Worm (Caenorhabditis elegans): ENCODE measurements around the gene T19C9.8.

DNA sequence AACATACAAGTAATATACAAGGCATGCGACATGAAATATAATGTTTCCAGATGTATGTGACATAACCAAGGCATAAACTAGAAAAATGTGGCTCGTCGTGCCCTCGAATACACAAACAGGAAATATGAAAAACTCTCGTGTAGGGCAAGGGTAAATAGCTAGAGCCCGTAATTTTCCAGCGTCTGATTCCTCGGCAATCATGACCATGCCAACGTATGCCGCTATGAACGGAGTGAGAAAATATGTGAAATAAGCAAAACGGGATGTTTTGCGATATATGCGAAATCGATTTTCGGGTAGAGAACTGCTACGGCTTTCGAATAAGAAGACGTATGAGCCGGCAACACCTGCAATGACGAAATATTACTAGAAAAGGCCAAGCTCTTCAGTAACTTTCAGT is 13.5 kb upstream of the T19C9.8 start, which contains the start of gene scl-25:
- TF ChIP-seq F22D6.2 (tag; optimal IDR thresholded peaks at IDR 0.05), result no peak
- no peak for TF ChIP-seq ceh-79 (tag; optimal IDR thresholded peaks at IDR 0.05)
- no peak for TF ChIP-seq sdz-38 (tag; optimal IDR thresholded peaks at IDR 0.05)
- no peak for TF ChIP-seq ceh-27 (GFP tag; optimal IDR thresholded peaks at IDR 0.05)
- no peak for TF ChIP-seq efl-1 (GFP tag; optimal IDR thresholded peaks at IDR 0.05)
- no peak for TF ChIP-seq ama-1 (optimal IDR thresholded peaks at IDR 0.05)
- TF ChIP-seq ama-1 (GFP tag; optimal IDR thresholded peaks at IDR 0.05), result no peak
- no peak for TF ChIP-seq snpc-4 (GFP tag; optimal IDR thresholded peaks at IDR 0.05)
- TF ChIP-seq snpc-4 (tag; optimal IDR thresholded peaks at IDR 0.05), result no peak
- no peak for TF ChIP-seq bed-1 (GFP tag; IDR thresholded peaks at IDR 0.05)
- TF ChIP-seq rec-8 (tag; optimal IDR thresholded peaks at IDR 0.05), result no peak
